Fruit fly (Drosophila melanogaster): ENCODE results near the gene TTLL15.

TTLL15 gene

dm6 chr3R:10859713-10860112 is 44.6 kb downstream of the TTLL15 start, which contains the start of gene CG14694:
Gene CG14694 (minus strand): TSS chr3R:10859813.
- TF ChIP-seq pad (GFP tag; optimal IDR thresholded peaks at IDR 0.05) (no peak), CG5204 (GFP tag; optimal IDR thresholded peaks at IDR 0.05) (no peak), ovo (GFP tag; optimal IDR thresholded peaks at IDR 0.05) (no peak), CG7101 (tag; optimal IDR thresholded peaks at IDR 0.05) (no peak), Crg-1 (GFP tag; optimal IDR thresholded peaks at IDR 0.05) (no peak), cic (GFP tag; optimal IDR thresholded peaks at IDR 0.05) (no peak), CG1620 (GFP tag; optimal IDR thresholded peaks at IDR 0.05) (no peak)

DNA sequence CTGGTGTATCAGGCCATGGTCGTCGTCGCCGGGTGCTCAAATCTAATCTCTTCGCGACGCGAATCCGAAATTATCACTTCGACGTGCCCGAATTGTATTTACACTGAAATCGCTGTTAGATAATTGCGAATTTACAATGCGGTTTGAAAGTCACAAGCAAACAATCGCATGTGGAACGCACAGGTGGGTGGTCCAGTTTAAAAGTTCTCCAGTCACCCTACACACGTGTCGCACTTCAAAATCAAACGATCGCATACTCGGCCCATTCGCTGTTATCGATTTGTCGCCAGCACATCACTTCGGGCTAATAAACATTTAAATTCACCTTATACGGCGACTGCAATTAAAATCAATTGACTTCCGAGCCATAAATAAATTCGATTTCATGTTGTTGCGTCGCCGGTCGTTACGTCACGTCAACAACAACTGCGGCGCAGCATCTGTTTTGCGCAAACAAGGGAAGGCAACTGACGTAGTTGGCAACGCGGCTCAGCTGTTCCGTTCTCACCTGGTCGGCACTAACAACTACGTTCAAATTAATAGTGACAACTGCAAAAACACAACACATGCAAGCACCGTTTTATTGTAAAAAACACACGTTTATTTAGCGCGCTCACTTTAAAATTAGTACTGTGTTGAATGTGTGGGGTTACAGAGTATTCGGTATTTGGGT is 47.8 kb downstream of the TTLL15 start, which contains the start of gene CG6574:
Gene CG6574 (minus strand): TSS at position 216 of the 673 bp plus-strand sequence.
- TF ChIP-seq CG7101 (tag; optimal IDR thresholded peaks at IDR 0.05) (no peak), CG12768 (GFP tag; optimal IDR thresholded peaks at IDR 0.05) (peak; percentile 44), CG7045 (GFP tag; optimal IDR thresholded peaks at IDR 0.05) (no peak), Clk (GFP tag; optimal IDR thresholded peaks at IDR 0.05) (peak; percentile 18), bab1 (GFP tag; optimal IDR thresholded peaks at IDR 0.05) (peak; percentile 64), cic (GFP tag; optimal IDR thresholded peaks at IDR 0.05) (peak; percentile 87), toe (GFP tag; optimal IDR thresholded peaks at IDR 0.05) (no peak), cnc (optimal IDR thresholded peaks at IDR 0.05) (no peak), Crg-1 (GFP tag; optimal IDR thresholded peaks at IDR 0.05) (no peak), CG5204 (GFP tag; optimal IDR thresholded peaks at IDR 0.05) (no peak), CG33017 (tag; optimal IDR thresholded peaks at IDR 0.05) (no peak), CG1620 (GFP tag; optimal IDR thresholded peaks at IDR 0.05) (no peak), kay (GFP tag; ENCODE audit: borderline replicate concordance) (no peak), CG11617 (GFP tag; optimal IDR thresholded peaks at IDR 0.05) (peak; percentile 54), pad (GFP tag; optimal IDR thresholded peaks at IDR 0.05) (no peak), Hr96 (GFP tag; optimal IDR thresholded peaks at IDR 0.05) (no peak), ovo (GFP tag; optimal IDR thresholded peaks at IDR 0.05) (no peak), Mnt (GFP tag; optimal IDR thresholded peaks at IDR 0.05) (peak; percentile 90), CG14711 (tag; optimal IDR thresholded peaks at IDR 0.05) (peak; percentile 5), tj (GFP tag; optimal IDR thresholded peaks at IDR 0.05) (no peak)

DNA sequence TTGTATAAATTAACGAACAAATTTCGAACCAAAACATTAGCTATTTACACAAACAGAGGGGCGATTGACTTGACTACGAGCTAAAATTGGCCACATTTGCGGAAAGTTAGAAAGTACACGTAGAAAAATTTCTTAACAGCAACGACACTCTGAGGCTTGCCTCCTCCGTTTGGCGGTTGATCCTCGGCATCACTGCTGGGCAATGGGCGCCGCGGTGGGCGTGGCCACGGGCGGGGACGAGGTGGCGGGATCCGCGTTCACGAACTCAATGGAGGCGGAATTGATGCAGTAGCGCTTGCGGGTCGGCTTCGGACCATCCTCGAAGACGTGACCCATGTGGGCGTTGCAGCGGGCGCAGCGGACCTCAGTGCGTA is 48.3 kb downstream of the TTLL15 start:
- TF ChIP-seq toe (GFP tag; optimal IDR thresholded peaks at IDR 0.05) (no peak), Mnt (GFP tag; optimal IDR thresholded peaks at IDR 0.05) (no peak), CG33017 (tag; optimal IDR thresholded peaks at IDR 0.05) (peak; percentile 6), Crg-1 (GFP tag; optimal IDR thresholded peaks at IDR 0.05) (no peak), CG1620 (GFP tag; optimal IDR thresholded peaks at IDR 0.05) (peak; percentile 10), kay (GFP tag; ENCODE audit: borderline replicate concordance) (no peak), ovo (GFP tag; optimal IDR thresholded peaks at IDR 0.05) (no peak), CG7101 (tag; optimal IDR thresholded peaks at IDR 0.05) (no peak), CG11617 (GFP tag; optimal IDR thresholded peaks at IDR 0.05) (no peak)

dm6 chr3R:10863956-10864355 is 48.9 kb downstream of the TTLL15 start:
- TF ChIP-seq bab1 (GFP tag; optimal IDR thresholded peaks at IDR 0.05) (no peak), Hr96 (GFP tag; optimal IDR thresholded peaks at IDR 0.05) (no peak), ovo (GFP tag; optimal IDR thresholded peaks at IDR 0.05) (peak; percentile 41)

Data from whole organism, adult.